Fruit fly (Drosophila melanogaster) whole organism, embryonic: ENCODE data around the gene RpL37A.

Source experiments
- Ada2b ChIP-seq: fragments of 200-800 bp; sonication (Bioruptor generic); IDR thresholded peaks from 2 replicates; pipeline ENCODE4 v1.3.6; 2022; ENCODE audit warnings: missing biosample characterization, missing genetic modification characterization
- Antp ChIP-seq: fragments of 200-800 bp; sonication (Bioruptor generic); optimal IDR thresholded peaks from 3 replicates; lab custom pipeline; 2016; ENCODE audit warnings: missing biosample characterization, missing genetic modification characterization
- CG10565 ChIP-seq: fragments of 200-800 bp; sonication (Bioruptor generic); optimal IDR thresholded peaks from 3 replicates; lab custom pipeline; 2016; ENCODE audit warnings: missing biosample characterization, mild to moderate bottlenecking, missing genetic modification characterization
- CG10959 ChIP-seq: fragments of 200-800 bp; sonication (Bioruptor generic); IDR thresholded peaks from 2 replicates; pipeline ENCODE4 v1.3.6; 2022; ENCODE audit warnings: missing biosample characterization, missing genetic modification characterization
- CG11085 ChIP-seq: fragments of 200-800 bp; sonication (Bioruptor generic); IDR thresholded peaks from 2 replicates; pipeline ENCODE4 v1.3.6; 2022; ENCODE audit warnings: missing biosample characterization, missing genetic modification characterization
- CG11093 ChIP-seq: fragments of 200-800 bp; sonication (Bioruptor generic); IDR thresholded peaks from 3 replicates; pipeline ENCODE4 v1.3.6; 2022; ENCODE audit warnings: missing biosample characterization, missing genetic modification characterization
- CG1233 ChIP-seq: fragments of 200-800 bp; sonication (Bioruptor generic); optimal IDR thresholded peaks from 4 replicates; lab custom pipeline; 2018; ENCODE audit warnings: missing biosample characterization, mild to moderate bottlenecking, missing genetic modification characterization
- CG13296 ChIP-seq: fragments of 200-800 bp; sonication (Bioruptor generic); optimal IDR thresholded peaks from 3 replicates; lab custom pipeline; 2018; ENCODE audit warnings: missing biosample characterization, mild to moderate bottlenecking, missing genetic modification characterization
- CG13894 ChIP-seq: fragments of 200-800 bp; sonication (Bioruptor generic); optimal IDR thresholded peaks from 3 replicates; lab custom pipeline; 2018; ENCODE audit warnings: missing biosample characterization, mild to moderate bottlenecking, missing genetic modification characterization, moderate library complexity
- CG15479 ChIP-seq: fragments of 200-800 bp; sonication (Bioruptor generic); optimal IDR thresholded peaks from 3 replicates; lab custom pipeline; 2019; ENCODE audit warnings: missing biosample characterization, mild to moderate bottlenecking, missing genetic modification characterization, moderate library complexity
- CG18262 ChIP-seq: fragments of 200-800 bp; optimal IDR thresholded peaks from 3 replicates; lab custom pipeline; 2019; ENCODE audit warnings: missing biosample characterization, mild to moderate bottlenecking, missing genetic modification characterization, moderate library complexity
- CG2889 ChIP-seq: fragments of 200-800 bp; sonication (Bioruptor generic); IDR thresholded peaks from 3 replicates; pipeline ENCODE4 v1.3.6; 2022; ENCODE audit warnings: missing biosample characterization, missing genetic modification characterization
- CG30403 ChIP-seq: fragments of 200-800 bp; sonication (Bioruptor generic); optimal IDR thresholded peaks from 3 replicates; lab custom pipeline; 2016; ENCODE audit warnings: missing biosample characterization, missing genetic modification characterization
- CG31441 ChIP-seq: fragments of 200-800 bp; sonication (Bioruptor generic); IDR thresholded peaks from 2 replicates; pipeline ENCODE4 v1.3.6; 2022; ENCODE audit warnings: missing biosample characterization, missing genetic modification characterization
- CG32767 ChIP-seq: fragments of 200-800 bp; sonication (Bioruptor generic); IDR thresholded peaks from 2 replicates; pipeline ENCODE4 v1.3.6; 2022; ENCODE audit warnings: missing biosample characterization, missing genetic modification characterization
- CG5245 ChIP-seq: fragments of 200-800 bp; sonication (Bioruptor generic); optimal IDR thresholded peaks from 3 replicates; lab custom pipeline; 2016; ENCODE audit warnings: missing biosample characterization, missing genetic modification characterization
- CG6654 ChIP-seq: fragments of 200-800 bp; sonication (Bioruptor generic); optimal IDR thresholded peaks from 2 replicates; lab custom pipeline; 2017; ENCODE audit warnings: missing biosample characterization, mild to moderate bottlenecking, missing genetic modification characterization
- CG7963 ChIP-seq: fragments of 200-800 bp; sonication (Bioruptor generic); IDR thresholded peaks from 3 replicates; pipeline ENCODE4 v1.3.6; 2022; ENCODE audit warnings: missing biosample characterization, missing genetic modification characterization; ENCODE audit not compliant: partially characterized antibody
- CTCF ChIP-seq: fragments of 200-800 bp; sonication (Bioruptor generic); optimal IDR thresholded peaks from 2 replicates; lab custom pipeline; 2017; ENCODE audit warnings: missing biosample characterization, mild to moderate bottlenecking, missing genetic modification characterization, moderate library complexity
- D19A ChIP-seq: fragments of 200-800 bp; optimal IDR thresholded peaks from 3 replicates; lab custom pipeline; 2019; ENCODE audit warnings: missing biosample characterization, mild to moderate bottlenecking, missing genetic modification characterization, moderate library complexity
- Elba2 ChIP-seq: fragments of 200-800 bp; sonication (Bioruptor generic); optimal IDR thresholded peaks from 3 replicates; lab custom pipeline; 2016; ENCODE audit warnings: missing biosample characterization, missing genetic modification characterization
- HLH3B ChIP-seq: fragments of 200-800 bp; sonication (Bioruptor generic); IDR thresholded peaks from 2 replicates; pipeline ENCODE4 v1.3.6; 2022; ENCODE audit warnings: missing biosample characterization, missing genetic modification characterization
- Hr78 ChIP-seq, 2 experiments: fragments of 200-800 bp in 1 of 2; fragments of >200 bp in 1 of 2; sonication (Bioruptor generic) in 1 of 2; optimal IDR thresholded peaks; 2 replicates each; lab custom pipeline; 2017 to 2019; ENCODE audit warnings: missing biosample characterization in 2 of 2, missing genetic modification characterization in 2 of 2, mild to moderate bottlenecking in 1 of 2, moderate library complexity in 1 of 2
- Hsf ChIP-seq: fragments of 200-800 bp; sonication (Bioruptor generic); optimal IDR thresholded peaks from 3 replicates; lab custom pipeline; 2016; ENCODE audit warnings: missing biosample characterization, missing genetic modification characterization
- Kr ChIP-seq: fragments of 200-800 bp; sonication (Bioruptor generic); optimal IDR thresholded peaks from 2 replicates; lab custom pipeline; 2017; ENCODE audit warnings: missing biosample characterization, mild to moderate bottlenecking, missing genetic modification characterization
- Mrtf ChIP-seq: fragments of 200-800 bp; sonication (Bioruptor generic); IDR thresholded peaks from 3 replicates; pipeline ENCODE4 v1.3.6; 2022; ENCODE audit warnings: missing biosample characterization, missing genetic modification characterization
- Nf-YC ChIP-seq: fragments of 200-800 bp; optimal IDR thresholded peaks from 3 replicates; lab custom pipeline; 2019; ENCODE audit warnings: missing biosample characterization, mild to moderate bottlenecking, missing genetic modification characterization, moderate library complexity
- NfI ChIP-seq: fragments of 200-800 bp; sonication (Bioruptor generic); optimal IDR thresholded peaks from 3 replicates; lab custom pipeline; 2018; ENCODE audit warnings: missing biosample characterization, mild to moderate bottlenecking, missing genetic modification characterization, moderate library complexity
- Oli ChIP-seq: fragments of 200-800 bp; sonication (Bioruptor generic); optimal IDR thresholded peaks from 2 replicates; lab custom pipeline; 2018; ENCODE audit warnings: missing biosample characterization, mild to moderate bottlenecking, missing genetic modification characterization, moderate library complexity
- Side ChIP-seq: fragments of 200-800 bp; sonication (Bioruptor generic); optimal IDR thresholded peaks from 2 replicates; lab custom pipeline; 2016; ENCODE audit warnings: missing biosample characterization, missing genetic modification characterization
- ase ChIP-seq: fragments of 200-800 bp; sonication (Bioruptor generic); IDR thresholded peaks from 3 replicates; pipeline ENCODE4 v1.3.6; 2022; ENCODE audit warnings: missing biosample characterization, missing genetic modification characterization
- ato ChIP-seq: fragments of 200-800 bp; sonication (Bioruptor generic); IDR thresholded peaks from 2 replicates; pipeline ENCODE4 v1.3.6; 2022; ENCODE audit warnings: missing biosample characterization, missing genetic modification characterization; ENCODE audit not compliant: partially characterized antibody
- cato ChIP-seq: fragments of 200-800 bp; sonication (Bioruptor generic); optimal IDR thresholded peaks from 2 replicates; lab custom pipeline; 2016; ENCODE audit warnings: missing biosample characterization, missing genetic modification characterization, borderline replicate concordance
- dm ChIP-seq: fragments of 200-800 bp; sonication (Bioruptor generic); optimal IDR thresholded peaks from 3 replicates; lab custom pipeline; 2016; ENCODE audit warnings: missing biosample characterization, missing genetic modification characterization
- dmrt99B ChIP-seq: fragments of 200-800 bp; sonication (Bioruptor generic); optimal IDR thresholded peaks from 2 replicates; lab custom pipeline; 2018; ENCODE audit warnings: missing biosample characterization, mild to moderate bottlenecking, missing genetic modification characterization, moderate library complexity
- ems ChIP-seq: fragments of 200-800 bp; sonication (Bioruptor generic); optimal IDR thresholded peaks from 3 replicates; lab custom pipeline; 2016; ENCODE audit warnings: missing biosample characterization, missing genetic modification characterization
- fd96Cb ChIP-seq: fragments of 200-800 bp; sonication (Bioruptor generic); optimal IDR thresholded peaks from 2 replicates; lab custom pipeline; 2018; ENCODE audit warnings: missing biosample characterization, mild to moderate bottlenecking, missing genetic modification characterization, moderate library complexity
- gcm ChIP-seq: fragments of 200-800 bp; sonication (Bioruptor generic); optimal IDR thresholded peaks from 2 replicates; lab custom pipeline; 2019; ENCODE audit warnings: missing biosample characterization, mild to moderate bottlenecking, missing genetic modification characterization, moderate library complexity
- h ChIP-seq: fragments of >200 bp; optimal IDR thresholded peaks from 2 replicates; lab custom pipeline; 2017
- jing ChIP-seq: fragments of 200-800 bp; sonication (Bioruptor generic); optimal IDR thresholded peaks from 2 replicates; lab custom pipeline; 2018; ENCODE audit warnings: missing biosample characterization, mild to moderate bottlenecking, missing genetic modification characterization
- kah ChIP-seq: fragments of 200-800 bp; sonication (Bioruptor generic); optimal IDR thresholded peaks from 2 replicates; lab custom pipeline; 2018; ENCODE audit warnings: missing biosample characterization, mild to moderate bottlenecking, missing genetic modification characterization
- kni ChIP-seq: fragments of 200-800 bp; sonication (Bioruptor generic); optimal IDR thresholded peaks from 3 replicates; lab custom pipeline; 2017; ENCODE audit warnings: mild to moderate bottlenecking, missing biosample characterization, missing genetic modification reagents, missing genetic modification characterization
- mam ChIP-seq: fragments of 200-800 bp; sonication (Bioruptor generic); optimal IDR thresholded peaks from 3 replicates; lab custom pipeline; 2016; ENCODE audit warnings: missing biosample characterization, missing genetic modification characterization
- sd ChIP-seq: fragments of 200-800 bp; sonication (Bioruptor generic); optimal IDR thresholded peaks from 3 replicates; lab custom pipeline; 2018; ENCODE audit warnings: missing biosample characterization, mild to moderate bottlenecking, missing genetic modification characterization, moderate library complexity
- sens-2 ChIP-seq: fragments of 200-800 bp; sonication (Bioruptor generic); IDR thresholded peaks from 2 replicates; pipeline ENCODE4 v1.3.6; 2022; ENCODE audit warnings: missing biosample characterization, missing genetic modification characterization
- shn ChIP-seq: fragments of 200-800 bp; sonication (Bioruptor generic); optimal IDR thresholded peaks from 3 replicates; lab custom pipeline; 2016; ENCODE audit warnings: missing biosample characterization, missing genetic modification characterization
- so ChIP-seq: fragments of 200-800 bp; sonication (Bioruptor generic); IDR thresholded peaks from 3 replicates; pipeline ENCODE4 v1.3.6; 2022; ENCODE audit warnings: missing biosample characterization, missing genetic modification characterization
- tna ChIP-seq: fragments of 200-800 bp; sonication (Bioruptor generic); IDR thresholded peaks from 2 replicates; pipeline ENCODE4 v1.3.6; 2022; ENCODE audit warnings: missing biosample characterization, missing genetic modification characterization; ENCODE audit not compliant: partially characterized antibody
- vfl ChIP-seq: fragments of 200-800 bp; sonication (Bioruptor generic); optimal IDR thresholded peaks from 2 replicates; lab custom pipeline; 2016; ENCODE audit warnings: missing biosample characterization, missing genetic modification characterization
- vvl ChIP-seq: fragments of 200-800 bp; sonication (Bioruptor generic); IDR thresholded peaks from 2 replicates; pipeline ENCODE4 v1.3.6; 2022; ENCODE audit warnings: missing biosample characterization, missing genetic modification characterization

Gene RpL37A

DNA sequence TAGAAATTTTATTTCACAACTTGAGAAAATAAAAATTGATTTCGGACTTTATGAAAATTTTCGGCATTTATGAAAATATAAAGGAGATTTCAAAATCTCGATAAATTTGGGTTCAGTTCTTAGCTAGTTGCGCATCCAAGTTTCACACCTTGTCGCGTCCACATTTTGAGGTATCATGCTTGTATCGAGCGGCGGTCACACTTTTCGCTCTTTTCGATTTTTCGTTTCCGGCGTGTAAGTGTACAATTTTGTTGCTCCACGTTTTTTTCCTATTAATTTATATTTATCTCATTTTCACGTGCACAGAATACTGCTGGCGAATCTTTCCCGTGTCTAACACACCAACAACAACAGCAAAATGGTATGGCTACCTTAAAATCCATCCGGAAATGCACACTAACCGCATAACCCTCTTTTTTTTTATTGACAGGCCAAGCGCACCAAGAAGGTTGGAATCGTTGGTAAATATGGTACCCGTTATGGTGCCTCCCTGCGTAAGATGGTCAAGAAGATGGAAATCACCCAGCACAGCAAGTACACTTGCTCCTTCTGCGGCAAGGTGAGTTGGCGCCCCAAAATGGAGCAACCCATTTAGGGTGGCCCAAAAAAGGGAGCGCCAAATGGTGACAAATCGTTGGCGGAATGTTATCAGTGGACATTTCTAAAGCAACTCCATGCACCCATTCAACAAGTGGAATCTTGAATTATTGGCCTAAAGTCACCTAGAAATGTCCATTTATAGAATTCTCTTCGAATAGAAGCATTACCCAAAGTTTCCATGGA is at the start of gene RpL37A (continued):
- peak; percentile 56 for TF ChIP-seq gcm
- no peak for TF ChIP-seq CG2889 (GFP tag; lab: Robert Waterston, UW)
- peak; percentile 89 for TF ChIP-seq CG13296
- peak; percentile 81; the same call in 2 of the 3 replicates for TF ChIP-seq so (GFP tag; lab: Robert Waterston, UW)
- peak; percentile 47 for TF ChIP-seq shn (GFP tag; lab: Kevin White, UChicago)
- peak; percentile 43; the same call in 1 of the 2 replicates for TF ChIP-seq Ada2b (GFP tag; lab: Robert Waterston, UW)
- TF ChIP-seq CG31441 (GFP tag; lab: Robert Waterston, UW): peak; percentile 83
- peak; percentile 85 for TF ChIP-seq Hsf
- TF ChIP-seq CG11085 (GFP tag; lab: Robert Waterston, UW): peak; percentile 62; the same call in 1 of the 2 replicates
- TF ChIP-seq dm (GFP tag; lab: Kevin White, UChicago): peak; percentile 94
- peak; percentile 70 for TF ChIP-seq CTCF (GFP tag; lab: Kevin White, UChicago)
- TF ChIP-seq CG15479 (GFP tag; lab: Kevin White, UChicago): no peak
- peak; percentile 38 for TF ChIP-seq D19A (tag; lab: Kevin White, UChicago)
- TF ChIP-seq CG30403: peak; percentile 69
- no peak for TF ChIP-seq tna (GFP tag; lab: Robert Waterston, UW)
- TF ChIP-seq ase (GFP tag; lab: Robert Waterston, UW): peak; percentile 57; the same call in 1 of the 3 replicates
- TF ChIP-seq dmrt99B (tag; lab: Kevin White, UChicago): peak; percentile 63
- peak; percentile 90 for TF ChIP-seq vvl (GFP tag; lab: Robert Waterston, UW)
- TF ChIP-seq sens-2 (GFP tag; lab: Robert Waterston, UW): peak; percentile 73
- no peak for TF ChIP-seq Elba2 (GFP tag; lab: Kevin White, UChicago)
- TF ChIP-seq ems (GFP tag; lab: Kevin White, UChicago): peak; percentile 85
- TF ChIP-seq Oli (tag; lab: Kevin White, UChicago): peak; percentile 49
- TF ChIP-seq CG5245 (GFP tag; lab: Kevin White, UChicago): peak; percentile 73
- TF ChIP-seq kah: peak; percentile 76
- TF ChIP-seq cato (GFP tag; lab: Kevin White, UChicago): no peak
- TF ChIP-seq CG7963 (GFP tag; lab: Robert Waterston, UW): no peak
- peak; percentile 30; the same call in 1 of the 3 replicates for TF ChIP-seq Mrtf (GFP tag; lab: Robert Waterston, UW)
- peak; percentile 78 for TF ChIP-seq CG1233 (GFP tag; lab: Kevin White, UChicago)
- no peak for TF ChIP-seq h (lab: Kevin White, UChicago)
- no peak for TF ChIP-seq sd
- no peak for TF ChIP-seq jing (GFP tag; lab: Kevin White, UChicago)
- peak; percentile 35 for TF ChIP-seq Kr (GFP tag; lab: Kevin White, UChicago)
- TF ChIP-seq fd96Cb: peak; percentile 20
- TF ChIP-seq CG32767 (GFP tag; lab: Robert Waterston, UW): peak; percentile 51; the same call in 1 of the 2 replicates
- TF ChIP-seq CG10565 (GFP tag; lab: Kevin White, UChicago): peak; percentile 53
- peak; percentile 91 for TF ChIP-seq NfI (GFP tag; lab: Kevin White, UChicago)
- no peak for TF ChIP-seq CG10959
- peak; percentile 69 for TF ChIP-seq mam (GFP tag; lab: Kevin White, UChicago)
- peak; percentile 60 for TF ChIP-seq Antp (GFP tag; lab: Kevin White, UChicago)
- no peak for TF ChIP-seq vfl (GFP tag; lab: Kevin White, UChicago)
- no peak for TF ChIP-seq CG11093 (GFP tag; lab: Robert Waterston, UW)
- peak in 1 of 2 experiments; percentile 29 for TF ChIP-seq Hr78 (GFP tag; optimal IDR thresholded peaks at IDR 0.05; lab: Kevin White, UChicago)
- TF ChIP-seq kni (GFP tag; lab: Kevin White, UChicago): peak; percentile 85
- peak; percentile 69 for TF ChIP-seq CG18262 (tag; lab: Kevin White, UChicago)
- TF ChIP-seq Side (GFP tag; lab: Kevin White, UChicago): peak; percentile 87
- peak; percentile 70 for TF ChIP-seq Nf-YC (tag; lab: Kevin White, UChicago)
- TF ChIP-seq CG6654: peak; percentile 45
- TF ChIP-seq ato: no peak
- TF ChIP-seq HLH3B (GFP tag; lab: Robert Waterston, UW): peak; percentile 58; the same call in 1 of the 2 replicates
- TF ChIP-seq CG13894: peak; percentile 83
